Fruit fly (Drosophila melanogaster) whole organism, embryonic: ENCODE data around the gene CG43448.

Source experiments
- Abd-B ChIP-seq: fragments of 200-800 bp; sonication (Bioruptor generic); optimal IDR thresholded peaks from 2 replicates; lab custom pipeline; 2018; ENCODE audit warnings: missing biosample characterization, mild to moderate bottlenecking, missing genetic modification characterization, moderate library complexity
- Adf1 ChIP-seq: fragments of 200-800 bp; sonication (Bioruptor generic); IDR thresholded peaks from 2 replicates; pipeline ENCODE4 v1.3.6; 2022; ENCODE audit warnings: missing biosample characterization, missing genetic modification characterization
- Atf-2 ChIP-seq: fragments of 200-800 bp; sonication (Bioruptor generic); optimal IDR thresholded peaks from 2 replicates; lab custom pipeline; 2016; ENCODE audit warnings: missing biosample characterization, missing genetic modification characterization
- C15 ChIP-seq: fragments of 200-800 bp; sonication (Bioruptor generic); IDR thresholded peaks from 3 replicates; pipeline ENCODE4 v1.3.6; 2022; ENCODE audit warnings: missing biosample characterization, missing genetic modification characterization
- CG10462 ChIP-seq: fragments of 200-800 bp; sonication (Bioruptor generic); optimal IDR thresholded peaks from 2 replicates; lab custom pipeline; 2016; ENCODE audit warnings: missing biosample characterization, missing genetic modification characterization
- CG10565 ChIP-seq: fragments of 200-800 bp; sonication (Bioruptor generic); optimal IDR thresholded peaks from 3 replicates; lab custom pipeline; 2016; ENCODE audit warnings: missing biosample characterization, mild to moderate bottlenecking, missing genetic modification characterization
- CG10979 ChIP-seq: fragments of 200-800 bp; sonication (Bioruptor generic); optimal IDR thresholded peaks from 2 replicates; lab custom pipeline; 2018; ENCODE audit warnings: missing biosample characterization, mild to moderate bottlenecking, missing genetic modification characterization, moderate library complexity
- CG12104 ChIP-seq: fragments of 200-800 bp; sonication (Bioruptor generic); optimal IDR thresholded peaks from 3 replicates; lab custom pipeline; 2016; ENCODE audit warnings: missing biosample characterization, missing genetic modification characterization
- CG12236 ChIP-seq: fragments of 200-800 bp; sonication (Bioruptor generic); optimal IDR thresholded peaks from 2 replicates; lab custom pipeline; 2016; ENCODE audit warnings: missing biosample characterization, missing genetic modification characterization
- CG1233 ChIP-seq: fragments of 200-800 bp; sonication (Bioruptor generic); optimal IDR thresholded peaks from 4 replicates; lab custom pipeline; 2018; ENCODE audit warnings: missing biosample characterization, mild to moderate bottlenecking, missing genetic modification characterization
- CG13894 ChIP-seq: fragments of 200-800 bp; sonication (Bioruptor generic); optimal IDR thresholded peaks from 3 replicates; lab custom pipeline; 2018; ENCODE audit warnings: missing biosample characterization, mild to moderate bottlenecking, missing genetic modification characterization, moderate library complexity
- CG14050 ChIP-seq: fragments of 200-800 bp; sonication (Bioruptor generic); IDR thresholded peaks from 3 replicates; pipeline ENCODE4 v1.3.6; 2022; ENCODE audit warnings: missing biosample characterization, missing genetic modification characterization
- CG14710 ChIP-seq: fragments of 200-800 bp; sonication (Bioruptor generic); optimal IDR thresholded peaks from 3 replicates; lab custom pipeline; 2019; ENCODE audit warnings: missing biosample characterization, mild to moderate bottlenecking, missing genetic modification characterization, moderate library complexity
- CG15269 ChIP-seq: fragments of 200-800 bp; sonication (Bioruptor generic); optimal IDR thresholded peaks from 2 replicates; lab custom pipeline; 2018; ENCODE audit warnings: missing biosample characterization, mild to moderate bottlenecking, missing genetic modification characterization, moderate library complexity
- CG17829 ChIP-seq: fragments of 200-800 bp; optimal IDR thresholded peaks from 2 replicates; lab custom pipeline; 2019; ENCODE audit warnings: missing biosample characterization, mild to moderate bottlenecking, missing genetic modification characterization, moderate library complexity
- CG17912 ChIP-seq: fragments of 200-800 bp; sonication (Bioruptor generic); optimal IDR thresholded peaks from 2 replicates; lab custom pipeline; 2018; ENCODE audit warnings: missing biosample characterization, mild to moderate bottlenecking, missing genetic modification characterization
- CG2129 ChIP-seq: fragments of 200-800 bp; sonication (Bioruptor generic); IDR thresholded peaks from 2 replicates; pipeline ENCODE4 v1.3.6; 2022; ENCODE audit warnings: missing biosample characterization, missing genetic modification characterization; ENCODE audit not compliant: partially characterized antibody
- CG30020 ChIP-seq: fragments of 200-800 bp; optimal IDR thresholded peaks from 2 replicates; lab custom pipeline; 2019; ENCODE audit warnings: missing biosample characterization, mild to moderate bottlenecking, missing genetic modification characterization, moderate library complexity
- CG30431 ChIP-seq: fragments of 200-800 bp; sonication (Bioruptor generic); optimal IDR thresholded peaks from 2 replicates; lab custom pipeline; 2017; ENCODE audit warnings: missing biosample characterization, missing genetic modification characterization
- CG3407 ChIP-seq: fragments of 200-800 bp; sonication (Bioruptor generic); optimal IDR thresholded peaks from 2 replicates; lab custom pipeline; 2018; ENCODE audit warnings: missing biosample characterization, mild to moderate bottlenecking, missing genetic modification characterization
- CG34224 ChIP-seq: fragments of 200-800 bp; sonication (Bioruptor generic); IDR thresholded peaks from 3 replicates; pipeline ENCODE4 v1.3.6; 2022; ENCODE audit warnings: missing biosample characterization, missing genetic modification characterization; ENCODE audit not compliant: partially characterized antibody
- CG4282 ChIP-seq: fragments of 200-800 bp; sonication (Bioruptor generic); optimal IDR thresholded peaks from 2 replicates; lab custom pipeline; 2016; ENCODE audit warnings: missing biosample characterization, missing genetic modification characterization
- CG4854 ChIP-seq: fragments of 200-800 bp; sonication (Bioruptor generic); optimal IDR thresholded peaks from 2 replicates; lab custom pipeline; 2016; ENCODE audit warnings: missing biosample characterization, missing genetic modification characterization, inconsistent platforms
- CG6813 ChIP-seq: fragments of 200-800 bp; sonication (Bioruptor generic); optimal IDR thresholded peaks from 2 replicates; lab custom pipeline; 2017; ENCODE audit warnings: missing biosample characterization, missing genetic modification characterization, mild to moderate bottlenecking, moderate library complexity, missing genetic modification reagents
- CG7987 ChIP-seq: fragments of 200-800 bp; sonication (Bioruptor generic); optimal IDR thresholded peaks from 2 replicates; lab custom pipeline; 2018; ENCODE audit warnings: missing biosample characterization, mild to moderate bottlenecking, missing genetic modification characterization, moderate library complexity
- Camta ChIP-seq: fragments of 200-800 bp; sonication (Bioruptor generic); optimal IDR thresholded peaks from 2 replicates; lab custom pipeline; 2016; ENCODE audit warnings: missing biosample characterization, missing genetic modification characterization
- D19A ChIP-seq: fragments of 200-800 bp; optimal IDR thresholded peaks from 3 replicates; lab custom pipeline; 2019; ENCODE audit warnings: missing biosample characterization, mild to moderate bottlenecking, missing genetic modification characterization, moderate library complexity
- Dad ChIP-seq: fragments of 200-800 bp; sonication (Bioruptor generic); optimal IDR thresholded peaks from 3 replicates; lab custom pipeline; 2016; ENCODE audit warnings: missing biosample characterization, missing genetic modification characterization
- Drgx ChIP-seq: fragments of 200-800 bp; sonication (Bioruptor generic); IDR thresholded peaks from 2 replicates; pipeline ENCODE4 v1.3.6; 2022; ENCODE audit warnings: missing biosample characterization, missing genetic modification characterization
- E2f1 ChIP-seq: fragments of 200-800 bp; sonication (Bioruptor generic); IDR thresholded peaks from 2 replicates; pipeline ENCODE4 v1.3.6; 2022; ENCODE audit warnings: missing biosample characterization, missing genetic modification characterization
- Gsc ChIP-seq: fragments of 200-800 bp; sonication (Bioruptor generic); IDR thresholded peaks from 2 replicates; pipeline ENCODE4 v1.3.6; 2022; ENCODE audit warnings: missing biosample characterization, missing genetic modification characterization
- Myb ChIP-seq: fragments of 200-800 bp; sonication (Bioruptor generic); optimal IDR thresholded peaks from 2 replicates; lab custom pipeline; 2016; ENCODE audit warnings: missing biosample characterization, missing genetic modification characterization
- NC2α ChIP-seq: fragments of 200-800 bp; sonication (Bioruptor generic); optimal IDR thresholded peaks from 2 replicates; lab custom pipeline; 2016; ENCODE audit warnings: missing biosample characterization, missing genetic modification characterization
- Nf-YA ChIP-seq: fragments of 200-800 bp; sonication (Bioruptor generic); IDR thresholded peaks from 2 replicates; pipeline ENCODE4 v1.3.6; 2022; ENCODE audit warnings: missing biosample characterization, missing genetic modification characterization
- Rfx ChIP-seq: fragments of 200-800 bp; sonication (Bioruptor generic); IDR thresholded peaks from 2 replicates; pipeline ENCODE4 v1.3.6; 2022; ENCODE audit warnings: missing biosample characterization, missing genetic modification characterization
- az2 ChIP-seq: fragments of 200-800 bp; sonication (Bioruptor generic); optimal IDR thresholded peaks from 3 replicates; lab custom pipeline; 2016; ENCODE audit warnings: missing biosample characterization, missing genetic modification characterization
- bigmax ChIP-seq: fragments of 200-800 bp; sonication (Bioruptor generic); optimal IDR thresholded peaks from 2 replicates; lab custom pipeline; 2018; ENCODE audit warnings: missing biosample characterization, mild to moderate bottlenecking, missing genetic modification characterization
- bowl ChIP-seq: fragments of 200-800 bp; sonication (Bioruptor generic); IDR thresholded peaks from 2 replicates; pipeline ENCODE4 v1.3.6; 2022; ENCODE audit warnings: missing biosample characterization, missing genetic modification characterization
- dimm ChIP-seq: fragments of 200-800 bp; sonication (Bioruptor generic); IDR thresholded peaks from 2 replicates; pipeline ENCODE4 v1.3.6; 2022; ENCODE audit warnings: missing biosample characterization, missing genetic modification characterization
- dm ChIP-seq: fragments of 200-800 bp; sonication (Bioruptor generic); optimal IDR thresholded peaks from 3 replicates; lab custom pipeline; 2016; ENCODE audit warnings: missing biosample characterization, missing genetic modification characterization
- ewg ChIP-seq: fragments of 200-800 bp; sonication (Bioruptor generic); optimal IDR thresholded peaks from 3 replicates; lab custom pipeline; 2017; ENCODE audit warnings: mild to moderate bottlenecking, missing biosample characterization, missing genetic modification reagents, missing genetic modification characterization
- fd3F ChIP-seq: fragments of 200-800 bp; sonication (Bioruptor generic); optimal IDR thresholded peaks from 2 replicates; lab custom pipeline; 2018; ENCODE audit warnings: missing biosample characterization, mild to moderate bottlenecking, missing genetic modification characterization, moderate library complexity
- fd64A ChIP-seq: fragments of 200-800 bp; sonication (Bioruptor generic); optimal IDR thresholded peaks from 3 replicates; lab custom pipeline; 2018; ENCODE audit warnings: missing biosample characterization, mild to moderate bottlenecking, missing genetic modification characterization
- gsb ChIP-seq: fragments of 200-800 bp; sonication (Bioruptor generic); IDR thresholded peaks from 2 replicates; pipeline ENCODE4 v1.3.6; 2022; ENCODE audit warnings: missing biosample characterization, missing genetic modification characterization
- insv ChIP-seq, 2 experiments: fragments of 200-800 bp; sonication (Bioruptor generic); optimal IDR thresholded peaks; 3 replicates each; lab custom pipeline; 2016 to 2018; ENCODE audit warnings: missing biosample characterization in 2 of 2, missing genetic modification characterization in 2 of 2
- jing ChIP-seq: fragments of 200-800 bp; sonication (Bioruptor generic); optimal IDR thresholded peaks from 2 replicates; lab custom pipeline; 2018; ENCODE audit warnings: missing biosample characterization, mild to moderate bottlenecking, missing genetic modification characterization
- pfk ChIP-seq: fragments of 200-800 bp; sonication (Bioruptor generic); optimal IDR thresholded peaks from 2 replicates; lab custom pipeline; 2018; ENCODE audit warnings: missing biosample characterization, mild to moderate bottlenecking, missing genetic modification characterization, moderate library complexity
- run ChIP-seq: fragments of 200-800 bp; sonication (Bioruptor generic); optimal IDR thresholded peaks from 3 replicates; lab custom pipeline; 2018; ENCODE audit warnings: missing biosample characterization, mild to moderate bottlenecking, missing genetic modification characterization
- slp2 ChIP-seq: fragments of 200-800 bp; sonication (Bioruptor generic); optimal IDR thresholded peaks from 2 replicates; lab custom pipeline; 2016; ENCODE audit warnings: missing biosample characterization, missing genetic modification characterization
- sug ChIP-seq: fragments of 200-800 bp; optimal IDR thresholded peaks from 2 replicates; lab custom pipeline; 2019; ENCODE audit warnings: missing biosample characterization, mild to moderate bottlenecking, missing genetic modification characterization, moderate library complexity
- tll ChIP-seq, 2 experiments: fragments of 200-800 bp in 1 of 2; fragments of >200 bp in 1 of 2; sonication (Bioruptor generic) in 1 of 2; optimal IDR thresholded peaks; 2 replicates each; lab custom pipeline; 2017 to 2019; ENCODE audit warnings: missing biosample characterization in 2 of 2, missing genetic modification characterization in 2 of 2, mild to moderate bottlenecking in 1 of 2, moderate library complexity in 1 of 2

Gene CG43448

dm6 chr3R:30195606-30196049, 41.9 kb downstream of the CG43448 start (continued):
- TF ChIP-seq Atf-2 (GFP tag; lab: Kevin White, UChicago), result no peak
- no peak for TF ChIP-seq tll (GFP tag; optimal IDR thresholded peaks at IDR 0.05; lab: Kevin White, UChicago)
- no peak for TF ChIP-seq dimm (GFP tag; lab: Robert Waterston, UW)
- peak; percentile 47 for TF ChIP-seq Adf1 (GFP tag; lab: Robert Waterston, UW)
- no peak for TF ChIP-seq CG12236 (GFP tag; lab: Kevin White, UChicago)
- no peak for TF ChIP-seq gsb
- peak; percentile 1 for TF ChIP-seq CG13894 (tag; lab: Kevin White, UChicago)
- TF ChIP-seq CG4282 (GFP tag; lab: Kevin White, UChicago), result no peak
- TF ChIP-seq Dad (GFP tag; lab: Kevin White, UChicago), result no peak
- no peak for TF ChIP-seq CG4854
- TF ChIP-seq insv (GFP tag; optimal IDR thresholded peaks at IDR 0.05; lab: Kevin White, UChicago), result no peak
- no peak for TF ChIP-seq Abd-B (GFP tag; lab: Kevin White, UChicago)
- TF ChIP-seq CG6813, result no peak
- peak; percentile 83 for TF ChIP-seq bigmax (GFP tag; lab: Kevin White, UChicago)
- TF ChIP-seq CG14050 (GFP tag; lab: Robert Waterston, UW), result peak; percentile 50; the same call in 1 of the 3 replicates
- no peak for TF ChIP-seq NC2α (GFP tag; lab: Kevin White, UChicago)
- TF ChIP-seq CG10565, result no peak
- TF ChIP-seq Rfx (GFP tag; lab: Robert Waterston, UW), result peak; percentile 88
- no peak for TF ChIP-seq CG2129 (GFP tag; lab: Robert Waterston, UW)
- TF ChIP-seq CG3407 (GFP tag; lab: Kevin White, UChicago), result no peak
- TF ChIP-seq pfk (GFP tag; lab: Kevin White, UChicago), result no peak
- TF ChIP-seq C15 (GFP tag; lab: Robert Waterston, UW), result no peak
- peak; percentile 51 for TF ChIP-seq sug (tag; lab: Kevin White, UChicago)
- TF ChIP-seq Nf-YA (GFP tag; lab: Robert Waterston, UW), result 0 out of 2 replicates have a peak, but pooled peaks have one; percentile 27
- peak; percentile 83 for TF ChIP-seq dm (GFP tag; lab: Kevin White, UChicago)
- peak; percentile 42 for TF ChIP-seq Myb (GFP tag; lab: Kevin White, UChicago)
- TF ChIP-seq jing, result no peak
- no peak for TF ChIP-seq D19A
- TF ChIP-seq CG10979 (tag; lab: Kevin White, UChicago), result no peak
- TF ChIP-seq fd3F, result no peak
- no peak for TF ChIP-seq CG30020 (tag; lab: Kevin White, UChicago)
- TF ChIP-seq Gsc (GFP tag; lab: Robert Waterston, UW), result no peak
- peak; percentile 10 for TF ChIP-seq CG17829 (tag; lab: Kevin White, UChicago)
- no peak for TF ChIP-seq CG34224 (GFP tag; lab: Robert Waterston, UW)
- peak; percentile 35; the same call in 1 of the 2 replicates for TF ChIP-seq Drgx
- TF ChIP-seq CG1233 (GFP tag; lab: Kevin White, UChicago), result no peak
- TF ChIP-seq CG10462 (GFP tag; lab: Kevin White, UChicago), result no peak
- peak; percentile 55 for TF ChIP-seq E2f1
- no peak for TF ChIP-seq az2
- TF ChIP-seq CG7987, result peak; percentile 36
- no peak for TF ChIP-seq CG12104 (GFP tag; lab: Kevin White, UChicago)
- TF ChIP-seq run, result no peak
- no peak for TF ChIP-seq ewg (GFP tag; lab: Kevin White, UChicago)
- TF ChIP-seq CG30431 (GFP tag; lab: Kevin White, UChicago), result no peak
- TF ChIP-seq CG17912, result no peak
- no peak for TF ChIP-seq CG14710 (tag; lab: Kevin White, UChicago)
- no peak for TF ChIP-seq bowl (GFP tag; lab: Robert Waterston, UW)
- TF ChIP-seq Camta (GFP tag; lab: Kevin White, UChicago), result no peak
- peak; percentile 48 for TF ChIP-seq CG15269 (tag; lab: Kevin White, UChicago)
- peak; percentile 4 for TF ChIP-seq slp2 (GFP tag; lab: Kevin White, UChicago)
- no peak for TF ChIP-seq fd64A (GFP tag; lab: Kevin White, UChicago)
